Worm (Caenorhabditis elegans): ENCODE data around the gene srz-100.

ce11 chrV:16779971-16780370, 48.3 kb downstream of the srz-100 start:
- TF ChIP-seq unc-62 (GFP tag; optimal IDR thresholded peaks at IDR 0.05) (no peak), lin-15B (tag; optimal IDR thresholded peaks at IDR 0.05) (no peak), lin-13 (GFP tag; optimal IDR thresholded peaks at IDR 0.05) (no peak), unc-98 (GFP tag; IDR thresholded peaks at IDR 0.05) (no peak), unc-86 (tag; optimal IDR thresholded peaks at IDR 0.05) (no peak), elt-3 (tag; optimal IDR thresholded peaks at IDR 0.05) (peak in 3 of 6 experiments; percentile 2 to 59 (median 46)), unc-130 (tag; optimal IDR thresholded peaks at IDR 0.05) (peak; percentile 17), nhr-237 (tag; optimal IDR thresholded peaks at IDR 0.05) (no peak), nhr-19 (GFP tag; conservative IDR thresholded peaks at IDR 0.05) (no peak), egl-27 (tag; optimal IDR thresholded peaks at IDR 0.05) (no peak), sptf-1 (tag; optimal IDR thresholded peaks at IDR 0.05) (no peak), fkh-4 (tag; optimal IDR thresholded peaks at IDR 0.05; ENCODE audit: borderline replicate concordance) (no peak)
